Worm (Caenorhabditis elegans) whole organism, late embryonic: ENCODE data around the gene ncx-2.
"Not testable (repeated sequence)": the region's sequence is repeated elsewhere in the genome, so short reads cannot be mapped to it uniquely, and the experiment has no call there.

Source experiments
- che-1 ChIP-seq: sonication (generic microtip); optimal IDR thresholded peaks from 2 replicates; lab custom pipeline; 2016; ENCODE audit warnings: mild to moderate bottlenecking, missing genetic modification characterization, missing compliant biosample characterization
- hlh-8 ChIP-seq: sonication (generic microtip); optimal IDR thresholded peaks from 2 replicates; lab custom pipeline; 2016; ENCODE audit warnings: missing genotype, missing genetic modification characterization, missing compliant biosample characterization
- unc-55 ChIP-seq: sonication (generic microtip); optimal IDR thresholded peaks from 2 replicates; lab custom pipeline; 2017; ENCODE audit warnings: missing biosample characterization, missing genetic modification reagents, missing genetic modification characterization

DNA sequence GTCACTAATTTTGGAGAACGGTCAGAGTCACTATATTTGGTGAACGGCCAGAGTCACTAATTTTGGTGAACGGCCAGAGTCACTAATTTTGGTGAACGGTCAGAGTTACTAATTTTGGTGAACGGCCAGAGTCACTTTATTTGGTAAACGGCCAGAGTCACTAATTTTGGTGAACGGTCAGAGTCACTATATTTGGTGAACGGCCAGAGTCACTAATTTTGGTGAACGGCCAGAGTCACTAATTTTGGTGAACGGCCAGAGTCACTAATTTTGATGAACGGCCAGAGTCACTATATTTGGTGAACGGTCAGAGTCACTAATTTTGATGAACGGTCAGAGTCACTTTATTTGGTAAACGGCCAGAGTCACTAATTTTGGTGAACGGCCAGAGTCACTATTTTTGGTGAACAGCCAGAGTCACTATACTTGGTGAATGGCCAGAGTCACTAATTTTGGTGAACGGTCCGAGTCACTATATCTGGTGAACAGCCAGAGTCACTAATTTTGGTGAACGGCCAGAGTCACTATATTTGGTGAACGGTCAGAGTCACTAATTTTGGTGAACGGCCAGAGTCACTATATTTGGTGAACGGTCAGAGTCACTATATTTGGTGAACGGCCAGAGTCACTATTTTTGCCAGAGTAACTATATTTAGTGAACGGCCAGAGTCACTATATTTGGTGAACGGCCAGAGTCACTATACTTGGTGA is 19.1 kb upstream of the ncx-2 start:
- not testable (repeated sequence) for TF ChIP-seq hlh-8; unc-55 (GFP tag; lab: Kevin White, UChicago); che-1 (tag; lab: Kevin White, UChicago)
